Fruit fly (Drosophila melanogaster): Measurements from ENCODE around the gene Mcm10.

Mcm10 gene

DNA sequence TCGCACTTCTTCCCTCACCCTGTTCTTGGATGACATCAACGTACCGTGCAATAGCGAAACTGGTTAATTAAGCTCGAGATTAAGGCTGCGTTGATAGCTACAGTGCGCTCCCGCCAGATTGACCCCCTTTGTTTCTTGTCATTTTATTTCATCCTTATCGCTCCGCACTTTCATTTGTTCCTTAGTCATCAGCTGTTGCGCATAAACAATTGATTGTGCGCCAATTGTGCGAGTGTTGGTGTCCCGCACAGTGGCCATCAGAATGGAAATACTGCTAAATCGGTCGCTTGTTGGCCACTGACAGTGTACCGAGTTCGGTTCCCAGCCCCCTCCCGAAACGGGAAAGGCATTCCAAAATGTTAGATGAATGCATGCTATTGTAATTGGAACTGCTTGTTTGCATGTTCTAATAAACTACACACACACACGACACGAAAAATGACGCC lies 39.9 kb downstream of the Mcm10 start (continued):
- TF ChIP-seq CG11085 (GFP tag; IDR thresholded peaks at IDR 0.05) (no peak), slp2 (GFP tag; optimal IDR thresholded peaks at IDR 0.05) (no peak), bigmax (GFP tag; optimal IDR thresholded peaks at IDR 0.05) (no peak), CG9932 (GFP tag; IDR thresholded peaks at IDR 0.05) (no peak), sug (tag; optimal IDR thresholded peaks at IDR 0.05) (peak; percentile 52), ab (GFP tag; optimal IDR thresholded peaks at IDR 0.05) (no peak), cwo (GFP tag; optimal IDR thresholded peaks at IDR 0.05) (peak; percentile 29), crp (GFP tag; optimal IDR thresholded peaks at IDR 0.05) (peak in 1 of 2 experiments; percentile 60), sens (GFP tag) (peak; percentile 70), CG12219 (GFP tag; optimal IDR thresholded peaks at IDR 0.05) (no peak), dimm (GFP tag; IDR thresholded peaks at IDR 0.05) (no peak), Lhr (GFP tag; optimal IDR thresholded peaks at IDR 0.05) (no peak), CG2712 (tag; optimal IDR thresholded peaks at IDR 0.05) (no peak), dmrt11E (tag; optimal IDR thresholded peaks at IDR 0.05) (no peak), gt (GFP tag; IDR thresholded peaks at IDR 0.05) (no peak), gem (tag; optimal IDR thresholded peaks at IDR 0.05) (no peak), grau (tag; optimal IDR thresholded peaks at IDR 0.05) (peak; percentile 76), D19B (GFP tag; optimal IDR thresholded peaks at IDR 0.05) (no peak), CG3726 (GFP tag; IDR thresholded peaks at IDR 0.05) (no peak), unpg (GFP tag; optimal IDR thresholded peaks at IDR 0.05) (no peak), Rfx (GFP tag; IDR thresholded peaks at IDR 0.05) (peak; percentile 21; the same call in 1 of the 2 replicates), CG17385 (GFP tag; optimal IDR thresholded peaks at IDR 0.05) (peak; percentile 15), fd102C (GFP tag; optimal IDR thresholded peaks at IDR 0.05) (no peak), rib (GFP tag; IDR thresholded peaks at IDR 0.05) (peak; percentile 17; the same call in 1 of the 2 replicates), dpn (GFP tag; optimal IDR thresholded peaks at IDR 0.05) (no peak), shn (GFP tag; optimal IDR thresholded peaks at IDR 0.05) (peak; percentile 0), B-H2 (GFP tag; optimal IDR thresholded peaks at IDR 0.05) (peak; percentile 34), dmrt99B (tag; optimal IDR thresholded peaks at IDR 0.05) (no peak), Blimp-1 (GFP tag; optimal IDR thresholded peaks at IDR 0.05) (no peak), CG17328 (GFP tag; IDR thresholded peaks at IDR 0.05) (peak; percentile 15; the same call in 1 of the 2 replicates), btn (GFP tag; optimal IDR thresholded peaks at IDR 0.05) (no peak), CG32532 (GFP tag; IDR thresholded peaks at IDR 0.05) (no peak), CG6689 (GFP tag; IDR thresholded peaks at IDR 0.05) (no peak), chif (GFP tag; optimal IDR thresholded peaks at IDR 0.05) (no peak), unc-4 (GFP tag; IDR thresholded peaks at IDR 0.05; ENCODE audit: partially characterized antibody) (no peak), Optix (GFP tag; IDR thresholded peaks at IDR 0.05) (no peak), CG6791 (GFP tag; IDR thresholded peaks at IDR 0.05; ENCODE audit: partially characterized antibody) (0 out of 3 replicates have a peak, but pooled peaks have one; percentile 23), H15 (GFP tag; IDR thresholded peaks at IDR 0.05) (no peak), E2f1 (GFP tag; IDR thresholded peaks at IDR 0.05) (no peak), CG10147 (GFP tag; optimal IDR thresholded peaks at IDR 0.05) (no peak), Poxn (GFP tag; IDR thresholded peaks at IDR 0.05) (no peak), CG32767 (GFP tag; IDR thresholded peaks at IDR 0.05) (no peak), CG2678 (tag; optimal IDR thresholded peaks at IDR 0.05) (no peak), so (GFP tag; IDR thresholded peaks at IDR 0.05) (no peak), CG8924 (tag; optimal IDR thresholded peaks at IDR 0.05) (no peak), Hmr (GFP tag; optimal IDR thresholded peaks at IDR 0.05) (no peak), Hr51 (GFP tag; optimal IDR thresholded peaks at IDR 0.05) (no peak), CG7271 (tag; optimal IDR thresholded peaks at IDR 0.05) (no peak), row (GFP tag; IDR thresholded peaks at IDR 0.05) (peak; percentile 50), CG14014 (GFP tag; IDR thresholded peaks at IDR 0.05) (no peak), onecut (GFP tag; IDR thresholded peaks at IDR 0.05) (no peak)
